Worm (Caenorhabditis elegans): ENCODE data around the gene ceh-89.

Gene ceh-89

ce11 chrX:14173850-14174249 is 32.1 kb downstream of the ceh-89 start, which contains the start of gene idhb-1:
Gene idhb-1 (minus strand): TSS chrX:14174063.
- TF ChIP-seq pqm-1 (tag; optimal IDR thresholded peaks at IDR 0.05) (peak; percentile 9), fkh-10 (GFP tag; optimal IDR thresholded peaks at IDR 0.05) (peak; percentile 8), eor-1 (tag; optimal IDR thresholded peaks at IDR 0.05) (no peak), mdl-1 (tag; optimal IDR thresholded peaks at IDR 0.05) (no peak), snpc-4 (tag; optimal IDR thresholded peaks at IDR 0.05) (peak; percentile 55), daf-12 (tag; optimal IDR thresholded peaks at IDR 0.05) (no peak), ceh-16 (tag; optimal IDR thresholded peaks at IDR 0.05) (no peak), lin-15B (tag; optimal IDR thresholded peaks at IDR 0.05) (peak; percentile 80), ama-1 (optimal IDR thresholded peaks at IDR 0.05) (peak; percentile 11), zag-1 (tag; optimal IDR thresholded peaks at IDR 0.05) (no peak), R02D3.7 (tag; optimal IDR thresholded peaks at IDR 0.05) (peak; percentile 8), sea-2 (GFP tag; optimal IDR thresholded peaks at IDR 0.05) (no peak), nhr-77 (tag; optimal IDR thresholded peaks at IDR 0.05) (no peak), unc-39 (tag; optimal IDR thresholded peaks at IDR 0.05) (no peak), elt-2 (tag; optimal IDR thresholded peaks at IDR 0.05) (peak; percentile 38), skn-1 (tag; optimal IDR thresholded peaks at IDR 0.05) (no peak), lin-39 (tag; optimal IDR thresholded peaks at IDR 0.05) (peak; percentile 85), jun-1 (tag; optimal IDR thresholded peaks at IDR 0.05) (peak; percentile 50), nhr-237 (tag; optimal IDR thresholded peaks at IDR 0.05) (no peak), pha-4 (tag; optimal IDR thresholded peaks at IDR 0.05) (peak; percentile 82), lsy-12 (tag; optimal IDR thresholded peaks at IDR 0.05) (no peak), ceh-9 (tag; optimal IDR thresholded peaks at IDR 0.05) (no peak), unc-62 (GFP tag; optimal IDR thresholded peaks at IDR 0.05) (no peak), nhr-28 (tag; optimal IDR thresholded peaks at IDR 0.05) (no peak), nhr-43 (tag; optimal IDR thresholded peaks at IDR 0.05; ENCODE audit: poor library complexity, severe bottlenecking) (no peak), egl-27 (tag; optimal IDR thresholded peaks at IDR 0.05) (no peak), aly-2 (tag; optimal IDR thresholded peaks at IDR 0.05) (no peak), nhr-25 (tag; optimal IDR thresholded peaks at IDR 0.05) (peak; percentile 78), fos-1 (tag; optimal IDR thresholded peaks at IDR 0.05) (no peak), nhr-11 (tag; optimal IDR thresholded peaks at IDR 0.05) (no peak), tbx-2 (tag; optimal IDR thresholded peaks at IDR 0.05) (peak; percentile 21), ceh-82 (tag; optimal IDR thresholded peaks at IDR 0.05) (no peak), hmg-11 (tag; optimal IDR thresholded peaks at IDR 0.05) (peak; percentile 53), egl-5 (tag; optimal IDR thresholded peaks at IDR 0.05) (peak; percentile 11), ztf-11 (tag; optimal IDR thresholded peaks at IDR 0.05) (no peak), ceh-28 (tag; optimal IDR thresholded peaks at IDR 0.05) (peak; percentile 88), mml-1 (tag; optimal IDR thresholded peaks at IDR 0.05) (no peak), fkh-2 (tag; optimal IDR thresholded peaks at IDR 0.05) (no peak), nhr-67 (tag; optimal IDR thresholded peaks at IDR 0.05) (no peak), nhr-23 (tag; optimal IDR thresholded peaks at IDR 0.05) (peak; percentile 34), nhr-12 (tag; optimal IDR thresholded peaks at IDR 0.05) (no peak), elt-1 (tag; optimal IDR thresholded peaks at IDR 0.05) (no peak), ztf-4 (tag; optimal IDR thresholded peaks at IDR 0.05) (no peak), nfya-1 (tag; optimal IDR thresholded peaks at IDR 0.05; ENCODE audit: insufficient read depth) (peak; percentile 80), ZK546.5 (tag; optimal IDR thresholded peaks at IDR 0.05) (no peak), elt-3 (tag; optimal IDR thresholded peaks at IDR 0.05) (no peak), nhr-76 (tag; optimal IDR thresholded peaks at IDR 0.05) (no peak)

- TF ChIP-seq ztf-4 (tag; optimal IDR thresholded peaks at IDR 0.05), result no peak
Observed at ce11 chrX:14175740-14176139, 34.0 kb downstream of the ceh-89 start, which contains the start of gene C37E2.2. Gene C37E2.2 (plus strand): TSS chrX:14176040.

Measured in whole organism, L3 larva.